Worm (Caenorhabditis elegans) whole organism, L2 larva: Measurements from ENCODE around the gene cul-2.

ENCODE experiments used
- elt-3 ChIP-seq: sonication (generic microtip); optimal IDR thresholded peaks from 2 replicates; lab custom pipeline; 2017; ENCODE audit warnings: missing biosample characterization, missing genetic modification characterization
- lsy-2 ChIP-seq, 2 experiments: fragments of 150-350 bp in 1 of 2; sonication (generic microtip) in 1 of 2; optimal IDR thresholded peaks; 2 replicates each; lab custom pipeline; 2014 to 2017; ENCODE audit warnings: missing biosample characterization in 2 of 2, missing genetic modification characterization in 2 of 2
- ztf-4 ChIP-seq: fragments of 150-350 bp; optimal IDR thresholded peaks from 2 replicates; lab custom pipeline; 2014; ENCODE audit warnings: missing biosample characterization, missing genetic modification characterization

DNA sequence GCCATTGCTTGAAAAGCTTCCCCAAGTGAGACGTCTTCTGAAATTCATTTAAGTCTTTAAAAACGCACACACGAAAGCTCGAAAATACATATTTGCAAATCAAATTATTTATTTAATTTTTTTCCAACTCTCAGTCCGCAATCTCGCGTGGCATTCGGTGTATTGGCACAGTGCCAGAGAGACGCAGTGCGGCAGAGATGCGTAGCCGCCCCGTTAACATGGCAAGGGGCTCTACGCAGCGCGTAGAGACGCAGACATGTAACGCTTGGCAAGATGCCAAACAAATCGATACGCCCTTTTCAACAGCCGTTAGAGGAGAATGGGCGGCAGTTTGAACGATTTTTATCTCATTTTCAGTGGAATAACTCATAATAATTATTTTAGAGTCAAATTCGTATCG is 43.5 kb upstream of the cul-2 start, which contains the start of the genes drr-2 and set-16:
- TF ChIP-seq elt-3 (no peak), lsy-2 (tag; optimal IDR thresholded peaks at IDR 0.05; lab: Kevin White, UChicago) (peak; percentile 96 to 98), ztf-4 (peak; percentile 97)
